Worm (Caenorhabditis elegans) whole organism, L4/young adult: ENCODE measurements around the gene ril-1.

Source experiments
- W03F9.2 ChIP-seq: fragments of 150-350 bp; optimal IDR thresholded peaks from 2 replicates; lab custom pipeline; 2014; ENCODE audit warnings: missing biosample characterization, missing genetic modification characterization
- dao-5 ChIP-seq: sonication (generic microtip); optimal IDR thresholded peaks from 2 replicates; lab custom pipeline; 2016; ENCODE audit warnings: missing genotype, missing genetic modification characterization, moderate library complexity, missing compliant biosample characterization
- him-1 ChIP-seq: sonication (generic microtip); optimal IDR thresholded peaks from 2 replicates; lab custom pipeline; 2016; ENCODE audit warnings: missing genotype, missing genetic modification reagents, missing genetic modification characterization, missing compliant biosample characterization

ce11 chrV:14540932-14541331 lies 17.0 kb upstream of the ril-1 start:
- no peak for TF ChIP-seq W03F9.2 (tag; lab: Kevin White, UChicago)
- no peak for TF ChIP-seq dao-5 (tag; lab: Kevin White, UChicago)
- no peak for TF ChIP-seq him-1
